Fruit fly (Drosophila melanogaster): ENCODE results near the gene Elp1.
A peak's percentile ranks its signal among the peaks of the same experiment; 100 is the strongest.

Gene Elp1

dm6 chr3R:11612467-11612866, 38.3 kb upstream of the Elp1 start:
- TF ChIP-seq CG14655 (GFP tag; optimal IDR thresholded peaks at IDR 0.05) (peak; percentile 5), CG8301 (tag; optimal IDR thresholded peaks at IDR 0.05) (peak; percentile 14), Ets98B (GFP tag; IDR thresholded peaks at IDR 0.05) (no peak), CG4496 (GFP tag; IDR thresholded peaks at IDR 0.05) (no peak)

- TF ChIP-seq CG9948 (tag; optimal IDR thresholded peaks at IDR 0.05), result no peak
- TF ChIP-seq Snoo (tag; optimal IDR thresholded peaks at IDR 0.05), result peak; percentile 42
- TF ChIP-seq CG4496 (GFP tag; IDR thresholded peaks at IDR 0.05), result no peak; the same call in 2 of the 3 replicates
- TF ChIP-seq EcR (GFP tag; optimal IDR thresholded peaks at IDR 0.05), result no peak
- no peak for TF ChIP-seq CG32121 (GFP tag; IDR thresholded peaks at IDR 0.05)
- TF ChIP-seq D1 (tag; optimal IDR thresholded peaks at IDR 0.05), result peak; percentile 35
- no peak for TF ChIP-seq Pif1B (GFP tag; optimal IDR thresholded peaks at IDR 0.05)
- TF ChIP-seq CG15710 (tag; optimal IDR thresholded peaks at IDR 0.05), result peak; percentile 30
- TF ChIP-seq gl (tag; optimal IDR thresholded peaks at IDR 0.05), result no peak
- no peak for TF ChIP-seq CG34367 (tag; optimal IDR thresholded peaks at IDR 0.05)
- no peak for TF ChIP-seq CG12605 (GFP tag; IDR thresholded peaks at IDR 0.05)
- TF ChIP-seq CG13204 (GFP tag; optimal IDR thresholded peaks at IDR 0.05), result no peak
- TF ChIP-seq CG8159 (tag; optimal IDR thresholded peaks at IDR 0.05), result no peak
- no peak for TF ChIP-seq fd96Ca (GFP tag; IDR thresholded peaks at IDR 0.05)
- no peak for TF ChIP-seq Pif1A (GFP tag; optimal IDR thresholded peaks at IDR 0.05)
- no peak for TF ChIP-seq rn (GFP tag; IDR thresholded peaks at IDR 0.05)
- no peak for TF ChIP-seq Ets98B (GFP tag; IDR thresholded peaks at IDR 0.05)
Measured at dm6 chr3R:11613252-11614036, 37.3 kb upstream of the Elp1 start.

- TF ChIP-seq CG14655 (GFP tag; optimal IDR thresholded peaks at IDR 0.05), result no peak
- TF ChIP-seq CG4496 (GFP tag; IDR thresholded peaks at IDR 0.05), result 0 out of 3 replicates have a peak, but pooled peaks have one; percentile 12
- TF ChIP-seq Ets98B (GFP tag; IDR thresholded peaks at IDR 0.05), result no peak
- TF ChIP-seq CG8159 (tag; optimal IDR thresholded peaks at IDR 0.05), result no peak
- peak; percentile 24 for TF ChIP-seq CG13204 (GFP tag; optimal IDR thresholded peaks at IDR 0.05)
- TF ChIP-seq CG34367 (tag; optimal IDR thresholded peaks at IDR 0.05), result no peak
- TF ChIP-seq Snoo (tag; optimal IDR thresholded peaks at IDR 0.05), result no peak
- no peak for TF ChIP-seq Pif1B (GFP tag; optimal IDR thresholded peaks at IDR 0.05)
- no peak for TF ChIP-seq gl (tag; optimal IDR thresholded peaks at IDR 0.05)
- TF ChIP-seq CG12605 (GFP tag; IDR thresholded peaks at IDR 0.05), result no peak
- no peak for TF ChIP-seq CG8301 (tag; optimal IDR thresholded peaks at IDR 0.05)
- TF ChIP-seq EcR (GFP tag; optimal IDR thresholded peaks at IDR 0.05), result peak; percentile 89
- TF ChIP-seq CG32121 (GFP tag; IDR thresholded peaks at IDR 0.05), result no peak
- no peak for TF ChIP-seq Pif1A (GFP tag; optimal IDR thresholded peaks at IDR 0.05)
- TF ChIP-seq CG17806 (tag; optimal IDR thresholded peaks at IDR 0.05), result no peak
- TF ChIP-seq D1 (tag; optimal IDR thresholded peaks at IDR 0.05), result no peak
- TF ChIP-seq rn (GFP tag; IDR thresholded peaks at IDR 0.05), result no peak
- TF ChIP-seq CG10348 (GFP tag; IDR thresholded peaks at IDR 0.05), result no peak
- no peak for TF ChIP-seq CG9948 (tag; optimal IDR thresholded peaks at IDR 0.05)
- no peak for TF ChIP-seq CG15710 (tag; optimal IDR thresholded peaks at IDR 0.05)
- TF ChIP-seq fd96Ca (GFP tag; IDR thresholded peaks at IDR 0.05), result no peak
Measured at dm6 chr3R:11614107-11614506, 36.7 kb upstream of the Elp1 start.

dm6 chr3R:11614507-11614906, 36.3 kb upstream of the Elp1 start:
- TF ChIP-seq CG4496 (GFP tag; IDR thresholded peaks at IDR 0.05), result peak; percentile 63; the same call in 2 of the 3 replicates
- TF ChIP-seq CG13204 (GFP tag; optimal IDR thresholded peaks at IDR 0.05), result no peak
- peak; percentile 56 for TF ChIP-seq CG32121 (GFP tag; IDR thresholded peaks at IDR 0.05)
- peak; percentile 36 for TF ChIP-seq CG15710 (tag; optimal IDR thresholded peaks at IDR 0.05)
- peak; percentile 2 for TF ChIP-seq CG8301 (tag; optimal IDR thresholded peaks at IDR 0.05)
- no peak for TF ChIP-seq gl (tag; optimal IDR thresholded peaks at IDR 0.05)
- TF ChIP-seq CG12605 (GFP tag; IDR thresholded peaks at IDR 0.05), result no peak
- no peak for TF ChIP-seq CG10348 (GFP tag; IDR thresholded peaks at IDR 0.05)
- TF ChIP-seq D1 (tag; optimal IDR thresholded peaks at IDR 0.05), result no peak
- peak; percentile 22 for TF ChIP-seq CG34367 (tag; optimal IDR thresholded peaks at IDR 0.05)
- TF ChIP-seq EcR (GFP tag; optimal IDR thresholded peaks at IDR 0.05), result no peak
- TF ChIP-seq rn (GFP tag; IDR thresholded peaks at IDR 0.05), result no peak
- peak; percentile 39 for TF ChIP-seq Pif1A (GFP tag; optimal IDR thresholded peaks at IDR 0.05)
- TF ChIP-seq Snoo (tag; optimal IDR thresholded peaks at IDR 0.05), result peak; percentile 37
- TF ChIP-seq Ets98B (GFP tag; IDR thresholded peaks at IDR 0.05), result peak; percentile 39
- TF ChIP-seq CG17806 (tag; optimal IDR thresholded peaks at IDR 0.05), result peak; percentile 39
- TF ChIP-seq CG8159 (tag; optimal IDR thresholded peaks at IDR 0.05), result peak; percentile 33
- no peak for TF ChIP-seq CG9948 (tag; optimal IDR thresholded peaks at IDR 0.05)
- peak; percentile 3 for TF ChIP-seq CG14655 (GFP tag; optimal IDR thresholded peaks at IDR 0.05)
- TF ChIP-seq fd96Ca (GFP tag; IDR thresholded peaks at IDR 0.05), result peak; percentile 46; the same call in 1 of the 3 replicates
- peak; percentile 31 for TF ChIP-seq Pif1B (GFP tag; optimal IDR thresholded peaks at IDR 0.05)

- TF ChIP-seq CG17806 (tag; optimal IDR thresholded peaks at IDR 0.05) (no peak), CG13204 (GFP tag; optimal IDR thresholded peaks at IDR 0.05) (peak; percentile 6), CG12605 (GFP tag; IDR thresholded peaks at IDR 0.05) (no peak), CG10348 (GFP tag; IDR thresholded peaks at IDR 0.05) (no peak), CG34367 (tag; optimal IDR thresholded peaks at IDR 0.05) (no peak), EcR (GFP tag; optimal IDR thresholded peaks at IDR 0.05) (peak; percentile 71), CG9948 (tag; optimal IDR thresholded peaks at IDR 0.05) (no peak), Pif1B (GFP tag; optimal IDR thresholded peaks at IDR 0.05) (no peak), D1 (tag; optimal IDR thresholded peaks at IDR 0.05) (no peak), CG8159 (tag; optimal IDR thresholded peaks at IDR 0.05) (peak; percentile 26), Snoo (tag; optimal IDR thresholded peaks at IDR 0.05) (no peak), CG8301 (tag; optimal IDR thresholded peaks at IDR 0.05) (no peak)
Measured at dm6 chr3R:11615415-11616104, 35.2 kb upstream of the Elp1 start.

All from whole organism, pupa.